Worm (Caenorhabditis elegans) whole organism, late embryonic: Measurements from ENCODE around the gene let-805.

Experiments
- C08G9.2 ChIP-seq: sonication (generic microtip); optimal IDR thresholded peaks from 2 replicates; lab custom pipeline; 2016; ENCODE audit warnings: mild to moderate bottlenecking, missing genetic modification characterization, moderate library complexity, missing compliant biosample characterization
- C38D4.7 ChIP-seq: fragments of 200-800 bp; sonication (Bioruptor generic); optimal IDR thresholded peaks from 2 replicates; lab custom pipeline; 2018; ENCODE audit warnings: mild to moderate bottlenecking, missing genetic modification characterization, moderate library complexity, missing compliant biosample characterization
- K09A11.1 ChIP-seq: sonication (generic microtip); optimal IDR thresholded peaks from 2 replicates; lab custom pipeline; 2017; ENCODE audit warnings: antibody characterized with exemption, mild to moderate bottlenecking, missing genetic modification characterization, missing compliant biosample characterization; ENCODE audit not compliant: insufficient read depth
- Y22D7AL.16 ChIP-seq: sonication (generic microtip); optimal IDR thresholded peaks from 2 replicates; lab custom pipeline; 2016; ENCODE audit warnings: missing genetic modification characterization, missing compliant biosample characterization
- ama-1 ChIP-seq: fragments of 150-350 bp; optimal IDR thresholded peaks from 2 replicates; lab custom pipeline; 2014
- ceh-18 ChIP-seq: sonication (generic microtip); optimal IDR thresholded peaks from 2 replicates; lab custom pipeline; 2016; ENCODE audit warnings: missing genetic modification characterization, missing compliant biosample characterization
- ceh-24 ChIP-seq: sonication (generic microtip); optimal IDR thresholded peaks from 2 replicates; lab custom pipeline; 2016; ENCODE audit warnings: mild to moderate bottlenecking, missing genetic modification characterization, missing compliant biosample characterization
- ceh-45 ChIP-seq: fragments of 200-800 bp; sonication (Bioruptor generic); IDR thresholded peaks from 2 replicates; pipeline ENCODE4 v1.3.6; 2022; ENCODE audit warnings: missing genetic modification reagents, missing genetic modification characterization, missing compliant biosample characterization
- ceh-48 ChIP-seq: sonication (generic microtip); optimal IDR thresholded peaks from 2 replicates; lab custom pipeline; 2016; ENCODE audit warnings: missing genetic modification characterization, inconsistent platforms, missing compliant biosample characterization
- ceh-6 ChIP-seq: fragments of 200-800 bp; sonication (Bioruptor generic); optimal IDR thresholded peaks from 2 replicates; lab custom pipeline; 2018; ENCODE audit warnings: mild to moderate bottlenecking, missing genetic modification characterization, missing compliant biosample characterization
- ceh-9 ChIP-seq: sonication (generic microtip); optimal IDR thresholded peaks from 2 replicates; lab custom pipeline; 2016; ENCODE audit warnings: mild to moderate bottlenecking, missing genetic modification characterization, inconsistent platforms, missing compliant biosample characterization
- dmd-4 ChIP-seq: sonication (generic microtip); optimal IDR thresholded peaks from 2 replicates; lab custom pipeline; 2016; ENCODE audit warnings: borderline replicate concordance, missing genetic modification characterization, missing compliant biosample characterization
- dve-1 ChIP-seq: sonication (generic microtip); optimal IDR thresholded peaks from 2 replicates; lab custom pipeline; 2017; ENCODE audit warnings: antibody characterized with exemption, mild to moderate bottlenecking, missing genetic modification characterization, missing compliant biosample characterization
- ets-4 ChIP-seq: sonication (generic microtip); optimal IDR thresholded peaks from 2 replicates; lab custom pipeline; 2016; ENCODE audit warnings: missing genetic modification characterization, missing compliant biosample characterization
- eyg-1 ChIP-seq: sonication (generic microtip); optimal IDR thresholded peaks from 2 replicates; lab custom pipeline; 2016; ENCODE audit warnings: missing genotype, missing genetic modification characterization, missing compliant biosample characterization
- fkh-10 ChIP-seq: fragments of 150-350 bp; optimal IDR thresholded peaks from 2 replicates; lab custom pipeline; 2014; ENCODE audit warnings: missing biosample characterization, missing genetic modification reagents, missing genetic modification characterization
- fkh-6 ChIP-seq: sonication (generic microtip); optimal IDR thresholded peaks from 2 replicates; lab custom pipeline; 2016; ENCODE audit warnings: missing genetic modification characterization, missing compliant biosample characterization
- hlh-15 ChIP-seq: sonication (generic microtip); optimal IDR thresholded peaks from 2 replicates; lab custom pipeline; 2016; ENCODE audit warnings: missing genetic modification characterization, missing compliant biosample characterization
- hlh-30 ChIP-seq: sonication (generic microtip); optimal IDR thresholded peaks from 2 replicates; lab custom pipeline; 2017; ENCODE audit warnings: antibody characterized with exemption, missing genetic modification characterization, missing compliant biosample characterization; ENCODE audit not compliant: insufficient read depth
- madf-2 ChIP-seq: sonication (generic microtip); optimal IDR thresholded peaks from 2 replicates; lab custom pipeline; 2017; ENCODE audit warnings: missing genetic modification characterization, missing compliant biosample characterization
- mec-3 ChIP-seq: sonication (generic microtip); optimal IDR thresholded peaks from 2 replicates; lab custom pipeline; 2016; ENCODE audit warnings: borderline replicate concordance, missing genetic modification characterization, missing compliant biosample characterization
- nfya-1 ChIP-seq: sonication (generic microtip); optimal IDR thresholded peaks from 2 replicates; lab custom pipeline; 2017; ENCODE audit warnings: missing genetic modification characterization, mild to moderate bottlenecking, missing compliant biosample characterization, antibody characterized with exemption, moderate library complexity
- nhr-11 ChIP-seq: fragments of 150-350 bp; optimal IDR thresholded peaks from 2 replicates; lab custom pipeline; 2014; ENCODE audit warnings: missing biosample characterization, missing genetic modification characterization
- npax-4 ChIP-seq: sonication (generic microtip); optimal IDR thresholded peaks from 2 replicates; lab custom pipeline; 2016; ENCODE audit warnings: missing genetic modification characterization, missing compliant biosample characterization
- odd-2 ChIP-seq: sonication (generic microtip); optimal IDR thresholded peaks from 2 replicates; lab custom pipeline; 2017; ENCODE audit warnings: antibody characterized with exemption, mild to moderate bottlenecking, missing genetic modification characterization, missing compliant biosample characterization
- pat-9 ChIP-seq: fragments of 200-800 bp; sonication (Bioruptor generic); optimal IDR thresholded peaks from 2 replicates; lab custom pipeline; 2018; ENCODE audit warnings: mild to moderate bottlenecking, missing genetic modification characterization, moderate library complexity, missing compliant biosample characterization
- pha-2 ChIP-seq: sonication (generic microtip); optimal IDR thresholded peaks from 2 replicates; lab custom pipeline; 2017; ENCODE audit warnings: mild to moderate bottlenecking, missing genetic modification characterization, missing compliant biosample characterization
- pha-4 ChIP-seq: fragments of 150-350 bp; optimal IDR thresholded peaks from 2 replicates; lab custom pipeline; 2018; ENCODE audit warnings: missing biosample characterization, missing genetic modification reagents, missing genetic modification characterization
- sdc-2 ChIP-seq: sonication (generic microtip); optimal IDR thresholded peaks from 2 replicates; lab custom pipeline; 2016; ENCODE audit warnings: missing genotype, missing genetic modification characterization, missing compliant biosample characterization
- sox-2 ChIP-seq: fragments of 200-800 bp; sonication (Bioruptor generic); IDR thresholded peaks from 2 replicates; pipeline ENCODE4 v1.3.6; 2022; ENCODE audit warnings: missing genetic modification reagents, missing genetic modification characterization, missing compliant biosample characterization
- sox-4 ChIP-seq: sonication (generic microtip); optimal IDR thresholded peaks from 2 replicates; lab custom pipeline; 2017; ENCODE audit warnings: mild to moderate bottlenecking, missing genetic modification characterization, inconsistent platforms, missing compliant biosample characterization
- syd-9 ChIP-seq: sonication (generic microtip); optimal IDR thresholded peaks from 2 replicates; lab custom pipeline; 2016; ENCODE audit warnings: mild to moderate bottlenecking, missing genetic modification characterization, moderate library complexity, missing compliant biosample characterization
- tbx-2 ChIP-seq: sonication (generic microtip); optimal IDR thresholded peaks from 2 replicates; lab custom pipeline; 2016; ENCODE audit warnings: missing genetic modification characterization, missing compliant biosample characterization
- unc-42 ChIP-seq: sonication (generic microtip); optimal IDR thresholded peaks from 2 replicates; lab custom pipeline; 2016; ENCODE audit warnings: missing genotype, missing genetic modification characterization, missing compliant biosample characterization
- unc-55 ChIP-seq: sonication (generic microtip); optimal IDR thresholded peaks from 2 replicates; lab custom pipeline; 2017; ENCODE audit warnings: missing biosample characterization, missing genetic modification reagents, missing genetic modification characterization
- zip-5 ChIP-seq: sonication (generic microtip); optimal IDR thresholded peaks from 2 replicates; lab custom pipeline; 2016; ENCODE audit warnings: missing genetic modification characterization, missing compliant biosample characterization

let-805 gene

DNA sequence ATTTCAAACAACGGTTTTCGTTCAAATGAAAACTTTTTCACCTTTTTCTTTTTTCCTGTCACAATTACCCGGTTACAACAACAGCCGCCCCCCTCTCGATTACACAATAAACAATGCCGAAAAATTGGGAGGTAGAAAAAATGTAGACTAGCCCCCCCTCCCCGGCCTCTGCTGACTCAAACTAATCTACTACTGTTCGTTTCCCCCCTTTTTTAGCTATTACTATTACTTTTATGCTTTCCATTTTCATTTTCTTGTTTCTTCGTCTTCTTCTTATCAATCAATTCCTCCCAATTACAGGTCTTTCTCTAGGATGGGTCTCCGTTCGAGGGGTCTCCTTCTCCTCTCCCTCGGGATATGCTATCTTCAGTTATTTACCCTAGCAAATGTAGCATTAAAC is at the start of gene let-805:
TSS of gene let-805 (plus strand) at position 301 of the 400 bp plus-strand sequence.
- TF ChIP-seq nhr-11 (tag; lab: Kevin White, UChicago) (no peak), mec-3 (tag; lab: Kevin White, UChicago) (no peak), syd-9 (tag; lab: Kevin White, UChicago) (no peak), ceh-18 (tag; lab: Kevin White, UChicago) (no peak), fkh-10 (GFP tag; lab: Kevin White, UChicago) (no peak), hlh-15 (tag; lab: Kevin White, UChicago) (no peak), npax-4 (tag; lab: Kevin White, UChicago) (no peak), ceh-9 (no peak), odd-2 (tag; lab: Kevin White, UChicago) (no peak), unc-42 (tag; lab: Kevin White, UChicago) (no peak), hlh-30 (tag; lab: Kevin White, UChicago) (no peak), unc-55 (GFP tag; lab: Kevin White, UChicago) (no peak), ets-4 (tag; lab: Kevin White, UChicago) (no peak), zip-5 (tag; lab: Kevin White, UChicago) (no peak)
- TF ChIP-seq, all 69 proteins: peak for 0

DNA sequence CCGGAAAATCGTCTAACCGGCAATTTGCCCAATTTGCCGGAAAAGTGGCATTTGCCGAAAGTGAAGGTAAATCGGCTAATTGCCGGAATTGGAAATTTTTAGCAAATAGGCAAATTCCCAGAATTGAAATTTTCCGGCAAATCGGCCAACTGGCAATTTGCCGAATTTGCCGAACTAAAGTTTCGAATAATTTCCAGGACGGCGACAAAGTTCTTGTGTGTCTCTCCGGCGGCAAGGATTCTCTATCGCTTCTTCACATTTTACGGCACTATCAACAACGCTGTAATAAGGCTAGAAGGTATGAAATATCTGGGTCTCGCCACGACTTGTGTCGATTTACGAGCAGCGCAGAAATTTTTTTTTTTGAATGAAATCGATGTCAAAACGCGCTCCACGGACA is 41.7 kb upstream of the let-805 start:
- TF ChIP-seq dmd-4 (tag; lab: Kevin White, UChicago) (no peak), pat-9 (no peak), syd-9 (tag; lab: Kevin White, UChicago) (no peak), ceh-45 (no peak), npax-4 (tag; lab: Kevin White, UChicago) (no peak), K09A11.1 (no peak), sdc-2 (tag; lab: Kevin White, UChicago) (no peak), ceh-9 (no peak), ama-1 (lab: Kevin White, UChicago) (no peak), nfya-1 (tag; lab: Kevin White, UChicago) (no peak), mec-3 (tag; lab: Kevin White, UChicago) (no peak), fkh-6 (tag; lab: Kevin White, UChicago) (no peak)

DNA sequence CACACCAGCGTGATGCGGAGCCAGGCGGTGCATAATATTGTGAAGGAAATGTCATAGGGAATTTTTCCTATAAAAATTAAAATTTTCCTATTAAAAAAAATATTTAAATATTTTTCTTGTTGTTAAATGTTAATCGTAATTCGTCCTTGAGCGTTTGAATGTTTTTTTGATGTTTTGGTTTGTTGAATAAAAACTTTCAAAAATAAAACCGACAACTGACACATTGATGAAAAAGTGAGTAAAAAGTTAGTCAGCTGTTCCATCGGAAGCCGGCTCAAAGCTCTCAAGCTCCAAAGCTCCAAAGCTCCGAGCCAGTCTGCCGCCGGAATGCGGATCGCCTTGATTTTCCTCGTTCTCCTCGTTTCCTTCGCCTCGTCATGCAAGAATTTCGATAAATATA is 39.2 kb upstream of the let-805 start, which contains the start of gene Y71H2B.4:
TSS of gene Y71H2B.4 (plus strand) at position 301 of the 400 bp plus-strand sequence.
- TF ChIP-seq pha-4 (tag; lab: Kevin White, UChicago) (no peak), C38D4.7 (no peak), pha-2 (tag; lab: Kevin White, UChicago) (no peak), dmd-4 (tag; lab: Kevin White, UChicago) (no peak), eyg-1 (no peak), fkh-10 (GFP tag; lab: Kevin White, UChicago) (no peak), ceh-48 (tag; lab: Kevin White, UChicago) (no peak), Y22D7AL.16 (tag; lab: Kevin White, UChicago) (no peak), C08G9.2 (tag; lab: Kevin White, UChicago) (no peak), dve-1 (tag; lab: Kevin White, UChicago) (no peak), sox-2 (GFP tag; lab: Robert Waterston, UW) (no peak), ceh-6 (GFP tag; lab: Kevin White, UChicago) (no peak), tbx-2 (tag; lab: Kevin White, UChicago) (no peak), ceh-24 (tag; lab: Kevin White, UChicago) (no peak), madf-2 (tag; lab: Kevin White, UChicago) (no peak), ceh-9 (no peak), sox-4 (tag; lab: Kevin White, UChicago) (no peak)

DNA sequence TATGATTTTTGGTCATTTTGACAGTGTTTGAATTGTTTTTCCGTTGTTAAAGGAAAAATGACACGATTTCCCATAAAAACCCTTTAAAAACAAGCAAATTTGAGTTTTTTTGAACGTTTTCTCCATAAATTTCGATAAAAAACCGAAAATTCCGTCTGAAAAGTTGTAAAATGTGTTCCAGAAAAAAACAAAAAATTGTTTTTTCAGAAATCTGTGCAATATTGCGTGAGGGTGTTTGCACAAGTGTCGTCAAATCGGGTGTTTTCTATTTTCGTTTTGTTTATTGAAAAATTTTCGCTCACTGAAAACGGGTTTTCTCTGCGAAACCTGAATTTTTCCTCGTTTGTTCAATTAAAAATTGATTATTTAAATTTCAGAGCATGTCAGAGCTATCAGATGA is 38.3 kb upstream of the let-805 start, which contains the start of gene ppfr-4:
TSS of gene ppfr-4 (plus strand) at position 378 of the 400 bp plus-strand sequence.
- TF ChIP-seq npax-4 (tag; lab: Kevin White, UChicago) (no peak), ceh-48 (tag; lab: Kevin White, UChicago) (no peak)
- TF ChIP-seq, all 69 proteins: peak for 0
